Fruit fly (Drosophila melanogaster) whole organism, embryonic: ENCODE data around the gene Gr93d.

Source experiments
- Awh ChIP-seq: fragments of 200-800 bp; sonication (Bioruptor generic); IDR thresholded peaks from 2 replicates; pipeline ENCODE4, ENCODE4 v1.3.6; 2022; ENCODE audit warnings: missing biosample characterization, missing genetic modification characterization
- CG10321 ChIP-seq: fragments of 200-800 bp; sonication (Bioruptor generic); IDR thresholded peaks from 2 replicates; pipeline ENCODE4 v1.3.6; 2022; ENCODE audit warnings: missing biosample characterization, missing genetic modification characterization
- CG11085 ChIP-seq: fragments of 200-800 bp; sonication (Bioruptor generic); IDR thresholded peaks from 2 replicates; pipeline ENCODE4 v1.3.6; 2022; ENCODE audit warnings: missing biosample characterization, missing genetic modification characterization
- CG11093 ChIP-seq: fragments of 200-800 bp; sonication (Bioruptor generic); IDR thresholded peaks from 3 replicates; pipeline ENCODE4 v1.3.6; 2022; ENCODE audit warnings: missing biosample characterization, missing genetic modification characterization
- CG12769 ChIP-seq: fragments of 200-800 bp; sonication (Bioruptor generic); optimal IDR thresholded peaks from 2 replicates; lab custom pipeline; 2019; ENCODE audit warnings: missing biosample characterization, mild to moderate bottlenecking, missing genetic modification characterization, moderate library complexity
- CG13287 ChIP-seq: fragments of 200-800 bp; sonication (Bioruptor generic); IDR thresholded peaks from 2 replicates; pipeline ENCODE4 v1.3.6; 2022; ENCODE audit warnings: missing biosample characterization, missing genetic modification characterization; ENCODE audit not compliant: partially characterized antibody
- CG13424 ChIP-seq: fragments of 200-800 bp; sonication (Bioruptor generic); optimal IDR thresholded peaks from 2 replicates; lab custom pipeline; 2019; ENCODE audit warnings: missing biosample characterization, mild to moderate bottlenecking, missing genetic modification characterization, moderate library complexity
- CG13775 ChIP-seq: fragments of 200-800 bp; sonication (Bioruptor generic); optimal IDR thresholded peaks from 3 replicates; lab custom pipeline; 2017; ENCODE audit warnings: missing biosample characterization, mild to moderate bottlenecking, missing genetic modification characterization
- CG15011 ChIP-seq: fragments of 200-800 bp; sonication (Bioruptor generic); optimal IDR thresholded peaks from 3 replicates; lab custom pipeline; 2018; ENCODE audit warnings: missing biosample characterization, mild to moderate bottlenecking, missing genetic modification characterization
- CG16813 ChIP-seq: fragments of 200-800 bp; sonication (Bioruptor generic); IDR thresholded peaks from 3 replicates; pipeline ENCODE4 v1.3.6; 2022; ENCODE audit warnings: missing biosample characterization, missing genetic modification characterization; ENCODE audit not compliant: partially characterized antibody
- CG2120 ChIP-seq: fragments of 200-800 bp; sonication (Bioruptor generic); optimal IDR thresholded peaks from 3 replicates; lab custom pipeline; 2016; ENCODE audit warnings: missing biosample characterization, missing genetic modification characterization
- CG30403 ChIP-seq: fragments of 200-800 bp; sonication (Bioruptor generic); optimal IDR thresholded peaks from 3 replicates; lab custom pipeline; 2016; ENCODE audit warnings: missing biosample characterization, missing genetic modification characterization
- CG31388 ChIP-seq: fragments of 200-800 bp; sonication (Bioruptor generic); optimal IDR thresholded peaks from 2 replicates; lab custom pipeline; 2016; ENCODE audit warnings: missing biosample characterization, missing genetic modification characterization
- CG3163 ChIP-seq: fragments of 200-800 bp; sonication (Bioruptor generic); optimal IDR thresholded peaks from 3 replicates; lab custom pipeline; 2016; ENCODE audit warnings: missing biosample characterization, missing genetic modification characterization
- CG3838 ChIP-seq: fragments of 200-800 bp; sonication (Bioruptor generic); optimal IDR thresholded peaks from 3 replicates; lab custom pipeline; 2016; ENCODE audit warnings: missing biosample characterization, missing genetic modification characterization
- CG42726 ChIP-seq: fragments of 200-800 bp; sonication (Bioruptor generic); IDR thresholded peaks from 2 replicates; pipeline ENCODE4 v1.3.6; 2022; ENCODE audit warnings: missing biosample characterization, missing genetic modification characterization; ENCODE audit not compliant: partially characterized antibody
- CG4360 ChIP-seq: fragments of 200-800 bp; sonication (Bioruptor generic); IDR thresholded peaks from 2 replicates; pipeline ENCODE4 v1.3.6; 2022; ENCODE audit warnings: missing biosample characterization, missing genetic modification characterization
- CG4854 ChIP-seq: fragments of 200-800 bp; sonication (Bioruptor generic); optimal IDR thresholded peaks from 2 replicates; lab custom pipeline; 2016; ENCODE audit warnings: missing biosample characterization, missing genetic modification characterization, inconsistent platforms
- CG7357 ChIP-seq: fragments of 200-800 bp; sonication (Bioruptor generic); IDR thresholded peaks from 3 replicates; pipeline ENCODE4 v1.3.6; 2022; ENCODE audit warnings: missing biosample characterization, missing genetic modification characterization
- CG9797 ChIP-seq: fragments of 200-800 bp; sonication (Bioruptor generic); optimal IDR thresholded peaks from 3 replicates; lab custom pipeline; 2018; ENCODE audit warnings: missing biosample characterization, mild to moderate bottlenecking, missing genetic modification characterization
- HHEX ChIP-seq: fragments of 200-800 bp; sonication (Bioruptor generic); optimal IDR thresholded peaks from 3 replicates; lab custom pipeline; 2017; ENCODE audit warnings: missing biosample characterization, mild to moderate bottlenecking, missing genetic modification characterization, missing genetic modification reagents
- HLH3B ChIP-seq: fragments of 200-800 bp; sonication (Bioruptor generic); IDR thresholded peaks from 2 replicates; pipeline ENCODE4 v1.3.6; 2022; ENCODE audit warnings: missing biosample characterization, missing genetic modification characterization
- HLHmδ ChIP-seq: fragments of 200-800 bp; sonication (Bioruptor generic); optimal IDR thresholded peaks from 2 replicates; lab custom pipeline; 2018; ENCODE audit warnings: missing biosample characterization, mild to moderate bottlenecking, missing genetic modification characterization, moderate library complexity
- Lpt ChIP-seq: fragments of >200 bp; optimal IDR thresholded peaks from 2 replicates; lab custom pipeline; 2018; ENCODE audit warnings: missing biosample characterization, missing genetic modification characterization
- NFAT ChIP-seq: fragments of 200-800 bp; sonication (Bioruptor generic); IDR thresholded peaks from 2 replicates; pipeline ENCODE4 v1.3.6; 2022; ENCODE audit warnings: missing biosample characterization, missing genetic modification characterization
- Neu2 ChIP-seq: fragments of 200-800 bp; sonication (Bioruptor generic); optimal IDR thresholded peaks from 3 replicates; lab custom pipeline; 2016; ENCODE audit warnings: missing biosample characterization, missing genetic modification characterization, borderline replicate concordance
- Opbp ChIP-seq: fragments of 200-800 bp; sonication (Bioruptor generic); IDR thresholded peaks from 3 replicates; pipeline ENCODE4 v1.3.6; 2022; ENCODE audit warnings: missing biosample characterization, missing genetic modification characterization; ENCODE audit not compliant: partially characterized antibody
- Scr ChIP-seq: fragments of 200-800 bp; sonication (Bioruptor generic); IDR thresholded peaks from 2 replicates; pipeline ENCODE4 v1.3.6; 2022; ENCODE audit warnings: missing biosample characterization, missing genetic modification characterization; ENCODE audit not compliant: partially characterized antibody
- Sry-β ChIP-seq: fragments of 200-800 bp; sonication (Bioruptor generic); optimal IDR thresholded peaks from 2 replicates; lab custom pipeline; 2018; ENCODE audit warnings: missing biosample characterization, mild to moderate bottlenecking, missing genetic modification characterization, moderate library complexity
- Xrp1 ChIP-seq: fragments of 200-800 bp; sonication (Bioruptor generic); IDR thresholded peaks from 2 replicates; pipeline ENCODE4 v1.3.6; 2022; ENCODE audit warnings: missing biosample characterization, missing genetic modification characterization
- az2 ChIP-seq: fragments of 200-800 bp; sonication (Bioruptor generic); optimal IDR thresholded peaks from 3 replicates; lab custom pipeline; 2016; ENCODE audit warnings: missing biosample characterization, missing genetic modification characterization
- ci ChIP-seq: fragments of 200-800 bp; sonication (Bioruptor generic); IDR thresholded peaks from 3 replicates; pipeline ENCODE4 v1.3.6; 2022; ENCODE audit warnings: missing biosample characterization, missing genetic modification characterization
- fru ChIP-seq: fragments of >200 bp; optimal IDR thresholded peaks from 2 replicates; lab custom pipeline; 2017
- gro ChIP-seq: fragments of 200-800 bp; sonication (Bioruptor generic); optimal IDR thresholded peaks from 2 replicates; lab custom pipeline; 2016; ENCODE audit warnings: missing biosample characterization, missing genetic modification characterization
- h ChIP-seq: fragments of >200 bp; optimal IDR thresholded peaks from 2 replicates; lab custom pipeline; 2017
- ham ChIP-seq: fragments of 200-800 bp; sonication (Bioruptor generic); IDR thresholded peaks from 2 replicates; pipeline ENCODE4 v1.3.6; 2022; ENCODE audit warnings: missing biosample characterization, missing genetic modification characterization
- hkb ChIP-seq, 2 experiments: fragments of 200-800 bp in 1 of 2; fragments of >200 bp in 1 of 2; sonication (Bioruptor generic) in 1 of 2; IDR thresholded peaks in 1 of 2; optimal IDR thresholded peaks in 1 of 2; 2 replicates each; pipeline versions ENCODE4 v1.3.6 to Lab custom; 2017 to 2022; ENCODE audit warnings: missing biosample characterization in 1 of 2, missing genetic modification characterization in 1 of 2
- mirr ChIP-seq: fragments of 200-800 bp; sonication (Bioruptor generic); optimal IDR thresholded peaks from 3 replicates; lab custom pipeline; 2018; ENCODE audit warnings: missing biosample characterization, mild to moderate bottlenecking, missing genetic modification characterization
- pb ChIP-seq: fragments of 200-800 bp; sonication (Bioruptor generic); optimal IDR thresholded peaks from 3 replicates; lab custom pipeline; 2016; ENCODE audit warnings: missing biosample characterization, missing genetic modification characterization
- phol ChIP-seq: fragments of 200-800 bp; sonication (Bioruptor generic); optimal IDR thresholded peaks from 3 replicates; lab custom pipeline; 2018; ENCODE audit warnings: missing biosample characterization, mild to moderate bottlenecking, missing genetic modification characterization, moderate library complexity
- pnt ChIP-seq: fragments of 200-800 bp; sonication (Bioruptor generic); optimal IDR thresholded peaks from 3 replicates; lab custom pipeline; 2016; ENCODE audit warnings: missing biosample characterization, missing genetic modification characterization
- prd ChIP-seq, 3 experiments: fragments of >200 bp in 2 of 3; fragments of 200-800 bp in 1 of 3; sonication (Bioruptor generic) in 1 of 3; optimal IDR thresholded peaks in 2 of 3; IDR thresholded peaks in 1 of 3; 2 replicates in 2 of 3; 3 replicates in 1 of 3; pipeline versions ENCODE4 v1.3.6 to Lab custom; 2017 to 2022; ENCODE audit warnings: missing biosample characterization in 1 of 3, missing genetic modification characterization in 1 of 3
- pros ChIP-seq: fragments of 200-800 bp; sonication (Bioruptor generic); optimal IDR thresholded peaks from 3 replicates; lab custom pipeline; 2019; ENCODE audit warnings: missing biosample characterization, mild to moderate bottlenecking, missing genetic modification characterization, moderate library complexity
- pzg ChIP-seq: fragments of 200-800 bp; sonication (Bioruptor generic); optimal IDR thresholded peaks from 3 replicates; lab custom pipeline; 2018; ENCODE audit warnings: missing biosample characterization, mild to moderate bottlenecking, missing genetic modification characterization, moderate library complexity
- so ChIP-seq: fragments of 200-800 bp; sonication (Bioruptor generic); IDR thresholded peaks from 3 replicates; pipeline ENCODE4 v1.3.6; 2022; ENCODE audit warnings: missing biosample characterization, missing genetic modification characterization
- trem ChIP-seq: fragments of 200-800 bp; optimal IDR thresholded peaks from 3 replicates; lab custom pipeline; 2019; ENCODE audit warnings: missing biosample characterization, mild to moderate bottlenecking, missing genetic modification characterization, moderate library complexity
- usp ChIP-seq: fragments of >200 bp; optimal IDR thresholded peaks from 2 replicates; lab custom pipeline; 2017; ENCODE audit warnings: missing biosample characterization, missing genetic modification characterization
- zen ChIP-seq: fragments of 200-800 bp; sonication (Bioruptor generic); optimal IDR thresholded peaks from 3 replicates; lab custom pipeline; 2018; ENCODE audit warnings: missing biosample characterization, mild to moderate bottlenecking, missing genetic modification characterization, moderate library complexity

The Gr93d gene

dm6 chr3R:21856098-21856872, 9.8 kb upstream of the Gr93d start, which contains the start of gene glec (continued):
- TF ChIP-seq trem (tag; lab: Kevin White, UChicago) (peak; percentile 16), CG11085 (0 out of 2 replicates have a peak, but pooled peaks have one; percentile 11), mirr (GFP tag; lab: Kevin White, UChicago) (peak; percentile 72), CG42726 (GFP tag; lab: Robert Waterston, UW) (peak; percentile 91), CG4360 (GFP tag; lab: Robert Waterston, UW) (peak; percentile 60; the same call in 1 of the 2 replicates), CG30403 (peak; percentile 41), CG3838 (GFP tag; lab: Kevin White, UChicago) (no peak), HLHmδ (GFP tag; lab: Kevin White, UChicago) (peak; percentile 87), CG13424 (tag; lab: Kevin White, UChicago) (peak; percentile 51), Xrp1 (GFP tag; lab: Robert Waterston, UW) (peak; percentile 50; the same call in 1 of the 2 replicates), zen (tag; lab: Kevin White, UChicago) (peak; percentile 5), prd (optimal IDR thresholded peaks at IDR 0.05; lab: Kevin White, UChicago) (no peak), prd (GFP tag; IDR thresholded peaks at IDR 0.05; lab: Robert Waterston, UW) (peak; percentile 24; the same call in 2 of the 3 replicates), gro (GFP tag; lab: Kevin White, UChicago) (peak; percentile 55), pros (peak; percentile 8), CG12769 (tag; lab: Kevin White, UChicago) (peak; percentile 77), CG31388 (GFP tag; lab: Kevin White, UChicago) (no peak), phol (tag; lab: Kevin White, UChicago) (peak; percentile 26), Scr (peak; percentile 56)

- TF ChIP-seq CG15011 (no peak), CG2120 (GFP tag; lab: Kevin White, UChicago) (no peak), fru (lab: Kevin White, UChicago) (no peak), CG4854 (no peak), HHEX (GFP tag; lab: Kevin White, UChicago) (no peak), CG3163 (GFP tag; lab: Kevin White, UChicago) (no peak), Neu2 (no peak), CG11093 (GFP tag; lab: Robert Waterston, UW) (0 out of 3 replicates have a peak, but pooled peaks have one; percentile 34), CG16813 (GFP tag; lab: Robert Waterston, UW) (no peak), usp (GFP tag; lab: Kevin White, UChicago) (no peak), CG9797 (GFP tag; lab: Kevin White, UChicago) (no peak), Awh (GFP tag; lab: Robert Waterston, UW) (peak; percentile 63; the same call in 1 of the 2 replicates), so (GFP tag; lab: Robert Waterston, UW) (no peak), CG10321 (GFP tag; lab: Robert Waterston, UW) (0 out of 2 replicates have a peak, but pooled peaks have one; percentile 24), NFAT (GFP tag; lab: Robert Waterston, UW) (no peak), hkb (optimal IDR thresholded peaks at IDR 0.05; lab: Kevin White, UChicago) (no peak), hkb (GFP tag; IDR thresholded peaks at IDR 0.05; lab: Robert Waterston, UW) (no peak), ci (GFP tag; lab: Robert Waterston, UW) (peak; percentile 62; the same call in 1 of the 3 replicates), Lpt (GFP tag; lab: Kevin White, UChicago) (no peak), pb (no peak), HLH3B (GFP tag; lab: Robert Waterston, UW) (0 out of 2 replicates have a peak, but pooled peaks have one; percentile 9), az2 (GFP tag; lab: Kevin White, UChicago) (no peak), CG7357 (GFP tag; lab: Robert Waterston, UW) (no peak), CG13287 (GFP tag; lab: Robert Waterston, UW) (no peak), h (no peak), Sry-β (GFP tag; lab: Kevin White, UChicago) (no peak), CG13775 (GFP tag; lab: Kevin White, UChicago) (no peak), pzg (GFP tag; lab: Kevin White, UChicago) (no peak), pnt (no peak), ham (GFP tag; lab: Robert Waterston, UW) (no peak), Opbp (GFP tag; lab: Robert Waterston, UW) (peak; percentile 33; the same call in 1 of the 3 replicates)
These were observed 9.0 kb upstream of the Gr93d start for dm6 chr3R:21855469-21855826.
